Fruit fly (Drosophila melanogaster): ENCODE measurements around the gene tomb.

DNA sequence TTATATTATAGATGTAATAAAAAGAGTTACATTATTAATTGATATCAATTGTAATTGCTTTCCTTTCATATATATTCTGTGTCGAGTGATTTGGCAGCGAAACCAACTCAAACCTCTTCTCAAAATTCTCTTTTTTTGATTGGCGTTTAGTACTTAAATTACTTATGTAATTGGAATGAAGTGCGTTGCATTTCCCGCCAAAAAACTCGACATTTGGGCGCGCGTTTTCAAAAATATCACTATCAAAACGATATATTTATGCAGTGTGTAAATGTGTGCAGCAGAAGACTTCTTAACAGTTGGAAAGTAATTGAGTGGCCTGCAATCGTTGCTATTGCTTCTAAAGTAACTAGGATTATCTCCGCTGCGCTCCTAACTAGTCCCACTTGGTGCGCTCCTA, 505 bp upstream of the tomb start:
- TF ChIP-seq psq (optimal IDR thresholded peaks at IDR 0.05) (no peak), Myc (optimal IDR thresholded peaks at IDR 0.05) (no peak), insv (optimal IDR thresholded peaks at IDR 0.05) (no peak), Sin3A (optimal IDR thresholded peaks at IDR 0.05) (no peak), h (optimal IDR thresholded peaks at IDR 0.05) (no peak), ttk (optimal IDR thresholded peaks at IDR 0.05) (no peak)

Data from Kc167 (cell line).